Worm (Caenorhabditis elegans): Measurements from ENCODE around the gene cpt-4.

- no peak for TF ChIP-seq unc-86 (tag; optimal IDR thresholded peaks at IDR 0.05)
- TF ChIP-seq lin-11 (tag; optimal IDR thresholded peaks at IDR 0.05): no peak
- TF ChIP-seq ceh-24 (tag; optimal IDR thresholded peaks at IDR 0.05): no peak
- TF ChIP-seq fax-1 (tag; optimal IDR thresholded peaks at IDR 0.05): no peak
These were observed 4.2 kb upstream of the cpt-4 start for ce11 chrV:5031764-5032163.

Measured in whole organism, late embryonic.